Fruit fly (Drosophila melanogaster) whole organism, wandering third instar larva: Measurements from ENCODE around the gene Bmcp.
A peak's percentile ranks its signal among the peaks of the same experiment; 100 is the strongest.

Experiments
- Abd-B ChIP-seq: fragments of >200 bp; optimal IDR thresholded peaks from 2 replicates; lab custom pipeline; 2017; ENCODE audit warnings: missing biosample characterization, missing genetic modification characterization
- CG32264 ChIP-seq: fragments of 200-800 bp; sonication (Bioruptor generic); optimal IDR thresholded peaks from 2 replicates; lab custom pipeline; 2016; ENCODE audit warnings: missing biosample characterization, missing genetic modification characterization
- CG9705 ChIP-seq: fragments of 200-800 bp; sonication (Bioruptor generic); optimal IDR thresholded peaks from 2 replicates; lab custom pipeline; 2018; ENCODE audit warnings: missing biosample characterization, mild to moderate bottlenecking, missing genetic modification characterization
- CrebA ChIP-seq: fragments of 200-800 bp; sonication (Bioruptor generic); optimal IDR thresholded peaks from 2 replicates; lab custom pipeline; 2016; ENCODE audit warnings: missing biosample characterization, mild to moderate bottlenecking, missing genetic modification characterization, borderline replicate concordance
- Dfd ChIP-seq: fragments of >200 bp; optimal IDR thresholded peaks from 2 replicates; lab custom pipeline; 2017; ENCODE audit warnings: missing biosample characterization, missing genetic modification characterization
- Dif ChIP-seq: fragments of 200-275, 200-300 bp; sonication (Bioruptor generic); optimal IDR thresholded peaks from 2 replicates; lab custom pipeline; 2018; ENCODE audit warnings: missing biosample characterization, missing genetic modification characterization; ENCODE audit not compliant: partially characterized antibody
- GATAd ChIP-seq: sonication (Bioruptor generic); optimal IDR thresholded peaks from 2 replicates; lab custom pipeline; 2016; ENCODE audit warnings: missing biosample characterization, missing genetic modification characterization
- HLH106 ChIP-seq: fragments of 200-800 bp; optimal IDR thresholded peaks from 3 replicates; lab custom pipeline; 2019; ENCODE audit warnings: missing biosample characterization, mild to moderate bottlenecking, missing genetic modification characterization, moderate library complexity
- Hnf4 ChIP-seq: fragments of 200-800 bp; sonication (Bioruptor generic); optimal IDR thresholded peaks from 2 replicates; lab custom pipeline; 2016; ENCODE audit warnings: missing biosample characterization, mild to moderate bottlenecking, missing genetic modification characterization
- Hr78 ChIP-seq: fragments of >200 bp; optimal IDR thresholded peaks from 2 replicates; lab custom pipeline; 2017; ENCODE audit warnings: missing biosample characterization, missing genetic modification characterization
- Hr83 ChIP-seq: fragments of 200-300 bp; sonication (Bioruptor generic); optimal IDR thresholded peaks from 2 replicates; lab custom pipeline; 2016; ENCODE audit warnings: missing biosample characterization, mild to moderate bottlenecking, missing genetic modification characterization, moderate library complexity; ENCODE audit not compliant: poor library complexity, severe bottlenecking
- Jra ChIP-seq: sonication (Bioruptor generic); optimal IDR thresholded peaks from 2 replicates; lab custom pipeline; 2016; ENCODE audit warnings: missing biosample characterization, missing genetic modification characterization
- Mio ChIP-seq: sonication (Bioruptor generic); optimal IDR thresholded peaks from 2 replicates; lab custom pipeline; 2016; ENCODE audit warnings: missing biosample characterization, missing genetic modification characterization
- Myc ChIP-seq: fragments of >200 bp; optimal IDR thresholded peaks from 2 replicates; lab custom pipeline; 2017
- N ChIP-seq: fragments of >200 bp; optimal IDR thresholded peaks from 2 replicates; lab custom pipeline; 2018; ENCODE audit warnings: missing biosample characterization, missing external identifiers, missing genetic modification characterization
- OdsH ChIP-seq: fragments of 200-800 bp; sonication (Bioruptor generic); optimal IDR thresholded peaks from 2 replicates; lab custom pipeline; 2016; ENCODE audit warnings: missing biosample characterization, mild to moderate bottlenecking, missing genetic modification characterization
- Rel ChIP-seq, 2 experiments: fragments of 200-800 bp; sonication (Bioruptor generic) in 1 of 2; optimal IDR thresholded peaks; 2 replicates in 1 of 2; 3 replicates in 1 of 2; lab custom pipeline; 2016 to 2019; ENCODE audit warnings: mild to moderate bottlenecking in 2 of 2, missing biosample characterization in 2 of 2, missing genetic modification characterization in 2 of 2, moderate library complexity in 1 of 2
- Sp1 ChIP-seq: fragments of 200-800 bp; sonication (Bioruptor generic); optimal IDR thresholded peaks from 3 replicates; lab custom pipeline; 2019; ENCODE audit warnings: missing biosample characterization, mild to moderate bottlenecking, missing genetic modification characterization, moderate library complexity
- Vsx2 ChIP-seq: fragments of 200-300, 225-300 bp; sonication (Bioruptor generic); optimal IDR thresholded peaks from 2 replicates; lab custom pipeline; 2018; ENCODE audit warnings: missing biosample characterization, missing genetic modification characterization; ENCODE audit not compliant: partially characterized antibody
- br ChIP-seq: fragments of 200-800 bp; sonication (Bioruptor generic); optimal IDR thresholded peaks from 2 replicates; lab custom pipeline; 2016; ENCODE audit warnings: missing biosample characterization, missing genetic modification characterization
- brk ChIP-seq: fragments of 200-800 bp; sonication (Bioruptor generic); optimal IDR thresholded peaks from 2 replicates; lab custom pipeline; 2016; ENCODE audit warnings: missing biosample characterization, mild to moderate bottlenecking, missing genetic modification characterization
- dl ChIP-seq, 2 experiments: fragments of 175-275, 200-275 bp in 1 of 2; fragments of 200-275 bp in 1 of 2; sonication (Bioruptor generic); optimal IDR thresholded peaks; lab custom pipeline; 2018; ENCODE audit warnings: mild to moderate bottlenecking in 2 of 2, missing biosample characterization in 2 of 2, missing genetic modification characterization in 2 of 2, moderate library complexity in 2 of 2; ENCODE audit not compliant: partially characterized antibody in 2 of 2, insufficient read depth in 1 of 2
- dmrt93B ChIP-seq: fragments of 200-800 bp; sonication (Bioruptor generic); optimal IDR thresholded peaks from 2 replicates; lab custom pipeline; 2018; ENCODE audit warnings: missing biosample characterization, mild to moderate bottlenecking, missing genetic modification characterization
- dsf ChIP-seq: sonication (Bioruptor generic); optimal IDR thresholded peaks from 2 replicates; lab custom pipeline; 2016; ENCODE audit warnings: missing biosample characterization, missing genetic modification characterization, borderline replicate concordance
- ey ChIP-seq: fragments of 200-800 bp; sonication (Bioruptor generic); optimal IDR thresholded peaks from 2 replicates; lab custom pipeline; 2016; ENCODE audit warnings: missing biosample characterization, missing genetic modification characterization
- foxo ChIP-seq, 2 experiments: fragments of 200-800 bp; sonication (Bioruptor generic); optimal IDR thresholded peaks; 2 replicates in 1 of 2; 3 replicates in 1 of 2; lab custom pipeline; 2016 to 2017; ENCODE audit warnings: missing biosample characterization in 2 of 2, missing genetic modification characterization in 2 of 2
- fru ChIP-seq: fragments of 200-800 bp; sonication (Bioruptor generic); optimal IDR thresholded peaks from 3 replicates; lab custom pipeline; 2016; ENCODE audit warnings: missing biosample characterization, mild to moderate bottlenecking, missing genetic modification characterization
- h ChIP-seq: fragments of 200-800 bp; sonication (Bioruptor generic); optimal IDR thresholded peaks from 3 replicates; lab custom pipeline; 2016; ENCODE audit warnings: missing biosample characterization, mild to moderate bottlenecking, missing genetic modification characterization
- lola ChIP-seq: fragments of >200 bp; optimal IDR thresholded peaks from 2 replicates; lab custom pipeline; 2017; ENCODE audit warnings: missing biosample characterization, missing genetic modification characterization
- pan ChIP-seq: fragments of >200 bp; optimal IDR thresholded peaks from 2 replicates; lab custom pipeline; 2017
- psq ChIP-seq: fragments of 200-800 bp; sonication (Bioruptor generic); optimal IDR thresholded peaks from 3 replicates; lab custom pipeline; 2017; ENCODE audit warnings: missing biosample characterization, mild to moderate bottlenecking, missing genetic modification characterization, moderate library complexity
- rgr ChIP-seq: fragments of 200-800 bp; sonication (Bioruptor generic); optimal IDR thresholded peaks from 3 replicates; lab custom pipeline; 2016; ENCODE audit warnings: missing biosample characterization, mild to moderate bottlenecking, missing genetic modification characterization
- sage ChIP-seq: fragments of 200-800 bp; sonication (Bioruptor generic); optimal IDR thresholded peaks from 2 replicates; lab custom pipeline; 2016; ENCODE audit warnings: missing biosample characterization, mild to moderate bottlenecking, missing genetic modification characterization
- sv ChIP-seq: fragments of 200-800 bp; sonication (Bioruptor generic); optimal IDR thresholded peaks from 3 replicates; lab custom pipeline; 2016; ENCODE audit warnings: missing biosample characterization, missing genetic modification characterization
- tai ChIP-seq: sonication (Bioruptor generic); optimal IDR thresholded peaks from 2 replicates; lab custom pipeline; 2016; ENCODE audit warnings: missing biosample characterization, missing genetic modification characterization
- usp ChIP-seq: fragments of >200 bp; optimal IDR thresholded peaks from 2 replicates; lab custom pipeline; 2017; ENCODE audit warnings: missing biosample characterization, missing genetic modification characterization
- woc ChIP-seq: sonication (Bioruptor generic); optimal IDR thresholded peaks from 2 replicates; lab custom pipeline; 2016; ENCODE audit warnings: missing biosample characterization, mild to moderate bottlenecking, missing genetic modification characterization

The Bmcp gene

DNA sequence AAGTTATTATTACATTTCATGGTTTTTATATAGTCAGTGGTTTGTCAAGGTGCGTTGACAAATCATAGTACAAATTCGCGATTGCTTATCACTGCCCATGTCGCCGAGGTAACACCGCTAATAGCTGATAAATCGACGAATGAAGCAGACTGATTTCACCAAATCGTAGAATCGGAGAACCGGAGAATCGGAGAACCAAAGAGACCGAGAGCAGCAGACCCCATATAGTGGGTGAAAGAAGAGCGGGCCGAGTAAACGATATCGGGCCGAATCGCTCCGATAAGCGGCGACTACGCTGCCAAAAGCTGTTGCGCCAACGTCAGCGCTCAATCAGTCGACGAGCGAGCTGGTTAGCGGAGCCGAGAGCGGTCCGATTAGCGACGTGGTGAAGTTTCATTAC lies 56.0 kb downstream of the Bmcp start, which contains the start of gene CG14131:
Gene CG14131 (plus strand): TSS at position 343 of the 400 bp plus-strand sequence.
- TF ChIP-seq CrebA: peak; percentile 8
- peak; percentile 33 for TF ChIP-seq br (GFP tag; lab: Kevin White, UChicago)
- TF ChIP-seq woc: no peak
- peak; percentile 34 for TF ChIP-seq h (GFP tag; lab: Kevin White, UChicago)
- TF ChIP-seq Dif: peak; percentile 57

DNA sequence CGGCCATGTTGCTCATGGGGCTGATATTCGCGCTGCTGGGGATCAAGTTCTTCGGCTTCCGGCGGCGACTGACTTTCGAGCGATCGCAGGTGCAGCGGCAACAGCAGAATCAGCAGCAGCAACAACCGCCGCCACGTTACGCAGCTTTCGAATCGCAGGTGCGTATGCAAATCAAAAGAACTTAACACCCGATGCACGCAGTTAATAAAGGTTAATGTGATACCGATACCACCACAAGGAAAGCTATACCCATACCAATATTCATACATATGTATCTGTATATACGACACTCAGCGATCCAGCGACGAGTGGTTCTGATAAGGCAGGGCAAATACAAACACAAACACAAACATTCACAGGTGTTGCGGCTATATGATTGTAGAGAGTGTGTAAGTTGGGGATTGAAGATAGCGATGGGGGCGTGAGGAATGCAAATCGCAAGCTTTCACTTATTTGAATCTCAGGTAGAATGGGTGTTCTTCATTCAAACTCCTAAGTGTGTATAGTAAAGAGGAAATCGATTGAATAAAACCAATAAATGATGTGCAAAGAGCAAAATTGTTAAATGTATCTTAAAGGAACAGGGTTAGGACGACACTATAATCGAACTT lies 56.7 kb downstream of the Bmcp start:
- TF ChIP-seq dl (GFP tag; optimal IDR thresholded peaks at IDR 0.05; lab: Kevin White, UChicago; ENCODE audit: insufficient read depth in 1 of 2, partially characterized antibody in 2 of 2) (no peak), brk (GFP tag; lab: Kevin White, UChicago) (no peak), foxo (GFP tag; optimal IDR thresholded peaks at IDR 0.05; lab: Kevin White, UChicago) (peak in 1 of 2 experiments; percentile 27), Hr78 (GFP tag; lab: Kevin White, UChicago) (no peak), Rel (GFP tag; optimal IDR thresholded peaks at IDR 0.05; lab: Kevin White, UChicago) (no peak), Rel (tag; optimal IDR thresholded peaks at IDR 0.05; lab: Kevin White, UChicago) (no peak), Sp1 (GFP tag; lab: Kevin White, UChicago) (no peak), OdsH (peak; percentile 15), CrebA (no peak), Abd-B (GFP tag; lab: Kevin White, UChicago) (no peak), pan (lab: Kevin White, UChicago) (no peak), tai (no peak), woc (no peak), Hnf4 (GFP tag; lab: Kevin White, UChicago) (no peak), Mio (GFP tag; lab: Kevin White, UChicago) (no peak), N (GFP tag; lab: Kevin White, UChicago) (no peak), br (GFP tag; lab: Kevin White, UChicago) (no peak), dsf (GFP tag; lab: Kevin White, UChicago) (no peak), Jra (GFP tag; lab: Kevin White, UChicago) (peak; percentile 34), sage (GFP tag; lab: Kevin White, UChicago) (no peak), ey (no peak), fru (peak; percentile 34), GATAd (no peak), Dif (no peak), Hr83 (peak; percentile 50), sv (no peak), rgr (GFP tag; lab: Kevin White, UChicago) (peak; percentile 22), Dfd (no peak), Vsx2 (GFP tag; lab: Kevin White, UChicago) (no peak), HLH106 (tag; lab: Kevin White, UChicago) (no peak), lola (no peak), Myc (no peak), psq (GFP tag; lab: Kevin White, UChicago) (no peak), CG9705 (GFP tag; lab: Kevin White, UChicago) (no peak), dmrt93B (GFP tag; lab: Kevin White, UChicago) (no peak), h (GFP tag; lab: Kevin White, UChicago) (peak; percentile 57), CG32264 (GFP tag; lab: Kevin White, UChicago) (no peak), usp (GFP tag; lab: Kevin White, UChicago) (no peak)
